Worm (Caenorhabditis elegans): Measurements from ENCODE around the gene memi-1.
A peak's percentile ranks its signal among the peaks of the same experiment; 100 is the strongest.

Gene memi-1

DNA sequence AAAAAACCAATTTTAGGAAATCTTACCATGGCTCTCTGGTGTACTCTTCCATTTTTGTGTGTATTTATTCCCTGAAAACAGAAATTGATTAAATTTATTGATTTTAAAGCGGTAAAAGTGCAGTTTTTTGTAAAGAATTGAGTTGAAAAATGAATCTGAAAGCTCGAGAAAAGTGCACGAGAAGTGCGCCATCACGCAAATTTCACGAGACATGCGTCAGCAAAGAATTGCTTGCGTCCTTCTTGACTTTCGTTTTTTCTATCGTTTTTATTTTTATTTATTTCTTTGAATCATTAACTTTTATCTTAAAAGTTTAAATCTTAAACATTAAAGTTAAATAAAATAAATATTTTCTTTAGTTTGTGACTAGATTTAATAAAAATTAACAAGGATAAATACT lies 14.8 kb downstream of the memi-1 start, which contains the start of gene timm-17B.1 (continued):
- TF ChIP-seq pag-3 (tag; optimal IDR thresholded peaks at IDR 0.05; ENCODE audit: borderline replicate concordance, insufficient read depth) (no peak), sup-37 (GFP tag; optimal IDR thresholded peaks at IDR 0.05) (no peak), lin-39 (tag; optimal IDR thresholded peaks at IDR 0.05) (peak; percentile 91), ztf-4 (tag; optimal IDR thresholded peaks at IDR 0.05) (peak; percentile 35), elt-2 (tag; optimal IDR thresholded peaks at IDR 0.05) (peak; percentile 26), ceh-90 (tag; optimal IDR thresholded peaks at IDR 0.05) (peak; percentile 34), irx-1 (tag; optimal IDR thresholded peaks at IDR 0.05) (peak; percentile 69), lin-35 (GFP tag; optimal IDR thresholded peaks at IDR 0.05) (peak; percentile 78 to 83), ces-1 (GFP tag; optimal IDR thresholded peaks at IDR 0.05) (no peak), egl-13 (tag; optimal IDR thresholded peaks at IDR 0.05) (peak; percentile 58), nhr-76 (tag; optimal IDR thresholded peaks at IDR 0.05) (no peak), ceh-82 (tag; optimal IDR thresholded peaks at IDR 0.05) (peak; percentile 72 to 79 (median 78)), hlh-4 (tag; optimal IDR thresholded peaks at IDR 0.05) (no peak), ceh-88 (GFP tag; IDR thresholded peaks at IDR 0.05) (no peak), elt-3 (tag; optimal IDR thresholded peaks at IDR 0.05) (peak in 2 of 6 experiments; percentile 25 to 45), nhr-85 (tag) (peak; percentile 79), zag-1 (tag; optimal IDR thresholded peaks at IDR 0.05) (no peak), lir-3 (tag; optimal IDR thresholded peaks at IDR 0.05; ENCODE audit: poor library complexity) (peak; percentile 45), nhr-90 (tag; optimal IDR thresholded peaks at IDR 0.05; ENCODE audit: poor library complexity) (peak; percentile 76), mdl-1 (tag; optimal IDR thresholded peaks at IDR 0.05) (peak in 1 of 2 experiments; percentile 56), mep-1 (tag; optimal IDR thresholded peaks at IDR 0.05) (peak; percentile 93), lin-15B (tag; optimal IDR thresholded peaks at IDR 0.05) (peak; percentile 50), C16A3.4 (tag; optimal IDR thresholded peaks at IDR 0.05) (peak; percentile 79), nhr-19 (GFP tag; conservative IDR thresholded peaks at IDR 0.05) (peak; percentile 82), C34B4.2 (tag; optimal IDR thresholded peaks at IDR 0.05) (no peak), pax-3 (tag; optimal IDR thresholded peaks at IDR 0.05) (no peak), ztf-11 (tag; optimal IDR thresholded peaks at IDR 0.05) (peak in 1 of 2 experiments; percentile 44), aly-2 (tag; optimal IDR thresholded peaks at IDR 0.05) (peak; percentile 50), pqm-1 (tag; optimal IDR thresholded peaks at IDR 0.05) (no peak), nhr-71 (tag; optimal IDR thresholded peaks at IDR 0.05) (peak; percentile 84), nhr-28 (tag; optimal IDR thresholded peaks at IDR 0.05) (no peak), nhr-77 (tag; optimal IDR thresholded peaks at IDR 0.05) (peak; percentile 16), ceh-8 (GFP tag; optimal IDR thresholded peaks at IDR 0.05) (no peak), aha-1 (tag; optimal IDR thresholded peaks at IDR 0.05) (no peak), mab-9 (GFP tag; IDR thresholded peaks at IDR 0.05) (0 out of 2 replicates have a peak, but pooled peaks have one; percentile 40), blmp-1 (tag; optimal IDR thresholded peaks at IDR 0.05) (no peak), hlh-17 (GFP tag; optimal IDR thresholded peaks at IDR 0.05; ENCODE audit: borderline replicate concordance) (no peak), rnt-1 (tag; optimal IDR thresholded peaks at IDR 0.05) (peak; percentile 80), zip-4 (GFP tag; optimal IDR thresholded peaks at IDR 0.05) (no peak), egl-27 (tag; optimal IDR thresholded peaks at IDR 0.05) (no peak), hpl-2 (GFP tag; optimal IDR thresholded peaks at IDR 0.05) (peak; percentile 36), fkh-10 (GFP tag; optimal IDR thresholded peaks at IDR 0.05) (no peak), mef-2 (tag; optimal IDR thresholded peaks at IDR 0.05) (no peak), tlp-1 (tag; optimal IDR thresholded peaks at IDR 0.05) (no peak), nhr-47 (tag; optimal IDR thresholded peaks at IDR 0.05) (peak; percentile 88), Y116A8C.19 (tag; optimal IDR thresholded peaks at IDR 0.05; ENCODE audit: borderline replicate concordance) (no peak), unc-86 (tag; optimal IDR thresholded peaks at IDR 0.05) (peak; percentile 48), tbx-2 (tag; optimal IDR thresholded peaks at IDR 0.05) (peak; percentile 73), snpc-4 (tag; optimal IDR thresholded peaks at IDR 0.05) (peak; percentile 67), ceh-63 (GFP tag; optimal IDR thresholded peaks at IDR 0.05) (no peak), unc-130 (tag; optimal IDR thresholded peaks at IDR 0.05) (no peak), nhr-11 (tag; optimal IDR thresholded peaks at IDR 0.05) (peak; percentile 51)
